Fruit fly (Drosophila melanogaster) whole organism, pupa: ENCODE measurements around the gene CG13599.

Experiments used
- CG10348 ChIP-seq: fragments of 200-800 bp; sonication (Bioruptor generic); IDR thresholded peaks from 2 replicates; pipeline ENCODE4 v1.3.6; 2022; ENCODE audit warnings: missing biosample characterization, missing genetic modification characterization
- CG12605 ChIP-seq: fragments of 200-800 bp; sonication (Bioruptor generic); IDR thresholded peaks from 2 replicates; pipeline ENCODE4 v1.3.6; 2022; ENCODE audit warnings: missing biosample characterization, missing genetic modification characterization
- CG13204 ChIP-seq: fragments of 200-800 bp; sonication (Bioruptor generic); optimal IDR thresholded peaks from 2 replicates; lab custom pipeline; 2018; ENCODE audit warnings: missing biosample characterization, mild to moderate bottlenecking, missing genetic modification characterization, moderate library complexity
- CG14655 ChIP-seq: fragments of 200-800 bp; sonication (Bioruptor generic); optimal IDR thresholded peaks from 3 replicates; lab custom pipeline; 2017; ENCODE audit warnings: mild to moderate bottlenecking, missing biosample characterization, missing genetic modification reagents, missing genetic modification characterization
- CG15710 ChIP-seq: fragments of 200-800 bp; sonication (Bioruptor generic); optimal IDR thresholded peaks from 2 replicates; lab custom pipeline; 2018; ENCODE audit warnings: missing biosample characterization, mild to moderate bottlenecking, missing genetic modification characterization, moderate library complexity
- CG17806 ChIP-seq: fragments of 200-800 bp; sonication (Bioruptor generic); optimal IDR thresholded peaks from 2 replicates; lab custom pipeline; 2018; ENCODE audit warnings: missing biosample characterization, mild to moderate bottlenecking, missing genetic modification characterization, moderate library complexity
- CG32121 ChIP-seq: fragments of 200-800 bp; sonication (Bioruptor generic); IDR thresholded peaks from 2 replicates; pipeline ENCODE4 v1.3.6; 2022; ENCODE audit warnings: missing biosample characterization, missing genetic modification characterization
- CG34367 ChIP-seq: fragments of 200-800 bp; sonication (Bioruptor generic); optimal IDR thresholded peaks from 2 replicates; lab custom pipeline; 2018; ENCODE audit warnings: missing biosample characterization, mild to moderate bottlenecking, missing genetic modification characterization
- CG4496 ChIP-seq: fragments of 200-800 bp; sonication (Bioruptor generic); IDR thresholded peaks from 3 replicates; pipeline ENCODE4 v1.3.6; 2022; ENCODE audit warnings: missing biosample characterization, missing genetic modification characterization
- CG8159 ChIP-seq: fragments of 200-800 bp; sonication (Bioruptor generic); optimal IDR thresholded peaks from 3 replicates; lab custom pipeline; 2018; ENCODE audit warnings: missing biosample characterization, mild to moderate bottlenecking, missing genetic modification characterization, moderate library complexity
- CG8301 ChIP-seq: fragments of 200-800 bp; sonication (Bioruptor generic); optimal IDR thresholded peaks from 2 replicates; lab custom pipeline; 2018; ENCODE audit warnings: missing biosample characterization, mild to moderate bottlenecking, missing genetic modification characterization
- CG9948 ChIP-seq: fragments of 200-800 bp; sonication (Bioruptor generic); optimal IDR thresholded peaks from 2 replicates; lab custom pipeline; 2018; ENCODE audit warnings: missing biosample characterization, mild to moderate bottlenecking, missing genetic modification characterization, moderate library complexity
- D1 ChIP-seq: fragments of 200-800 bp; sonication (Bioruptor generic); optimal IDR thresholded peaks from 2 replicates; lab custom pipeline; 2018; ENCODE audit warnings: missing biosample characterization, mild to moderate bottlenecking, missing genetic modification characterization, moderate library complexity
- EcR ChIP-seq: fragments of 200-800 bp; sonication (Bioruptor generic); optimal IDR thresholded peaks from 3 replicates; lab custom pipeline; 2019; ENCODE audit warnings: missing biosample characterization, missing genetic modification characterization, mild to moderate bottlenecking, moderate library complexity, missing genetic modification reagents
- Ets98B ChIP-seq: fragments of 200-800 bp; sonication (Bioruptor generic); IDR thresholded peaks from 2 replicates; pipeline ENCODE4 v1.3.6; 2022; ENCODE audit warnings: missing biosample characterization, missing genetic modification characterization
- Pif1A ChIP-seq: fragments of 200-800 bp; sonication (Bioruptor generic); optimal IDR thresholded peaks from 3 replicates; lab custom pipeline; 2016; ENCODE audit warnings: missing biosample characterization, missing genetic modification characterization
- Pif1B ChIP-seq: fragments of 200-800 bp; sonication (Bioruptor generic); optimal IDR thresholded peaks from 3 replicates; lab custom pipeline; 2016; ENCODE audit warnings: missing biosample characterization, missing genetic modification characterization
- Snoo ChIP-seq: fragments of 200-800 bp; sonication (Bioruptor generic); optimal IDR thresholded peaks from 3 replicates; lab custom pipeline; 2017; ENCODE audit warnings: missing biosample characterization, mild to moderate bottlenecking, missing genetic modification characterization, inconsistent platforms
- fd96Ca ChIP-seq: fragments of 200-800 bp; sonication (Bioruptor generic); IDR thresholded peaks from 3 replicates; pipeline ENCODE4 v1.3.6; 2022; ENCODE audit warnings: missing biosample characterization, missing genetic modification characterization
- gl ChIP-seq: fragments of 200-800 bp; sonication (Bioruptor generic); optimal IDR thresholded peaks from 2 replicates; lab custom pipeline; 2018; ENCODE audit warnings: missing biosample characterization, mild to moderate bottlenecking, missing genetic modification characterization
- rn ChIP-seq: fragments of 200-800 bp; sonication (Bioruptor generic); IDR thresholded peaks from 2 replicates; pipeline ENCODE4 v1.3.6; 2022; ENCODE audit warnings: missing biosample characterization, missing genetic modification characterization

CG13599 gene

DNA sequence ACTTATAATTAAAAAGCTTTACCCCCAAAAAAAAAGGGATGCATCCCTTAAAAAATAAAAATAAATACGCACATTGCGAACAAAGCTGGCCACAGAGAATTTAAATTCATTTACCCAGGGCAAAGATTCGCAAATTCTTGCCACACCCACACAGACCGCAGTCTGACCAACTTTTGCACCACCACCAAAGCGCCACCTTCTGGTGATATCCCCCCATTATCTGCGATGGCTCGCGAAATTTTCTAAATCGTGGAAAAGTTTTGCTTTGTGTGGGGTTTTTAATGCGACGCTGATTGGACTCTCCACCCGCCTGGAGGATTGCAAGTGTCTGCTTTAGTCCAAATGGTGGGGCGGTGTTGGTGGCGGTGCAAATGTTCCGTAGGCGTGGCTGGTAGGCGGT, 31.3 kb upstream of the CG13599 start:
- TF ChIP-seq CG32121: no peak
- no peak for TF ChIP-seq CG34367
- TF ChIP-seq CG12605: no peak
- no peak for TF ChIP-seq EcR (GFP tag; lab: Kevin White, UChicago)
- no peak for TF ChIP-seq Ets98B (GFP tag; lab: Robert Waterston, UW)
- TF ChIP-seq D1 (tag; lab: Kevin White, UChicago): no peak
- TF ChIP-seq CG8301: no peak
- TF ChIP-seq CG17806 (tag; lab: Kevin White, UChicago): no peak

DNA sequence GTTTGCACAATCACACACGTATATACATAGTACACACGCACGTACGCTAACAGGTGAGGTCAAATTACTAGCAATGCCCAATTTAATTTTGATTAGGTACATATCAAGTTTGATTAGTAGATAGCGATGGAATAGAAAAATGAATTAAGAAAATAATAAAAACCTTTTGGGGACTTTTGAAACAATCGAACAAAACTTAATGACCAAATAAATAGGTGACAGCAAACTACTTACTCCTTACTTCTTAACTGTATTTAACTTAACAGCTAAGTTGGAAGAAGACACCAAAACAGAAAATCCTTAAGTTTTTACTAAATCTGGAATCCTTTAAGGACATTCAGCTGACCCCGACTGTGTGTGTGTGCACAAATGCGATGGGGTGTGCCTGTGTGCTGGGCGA, 29.4 kb upstream of the CG13599 start:
- TF ChIP-seq CG12605 (no peak), CG15710 (tag; lab: Kevin White, UChicago) (peak; percentile 23), Ets98B (GFP tag; lab: Robert Waterston, UW) (no peak), CG34367 (peak; percentile 23), CG17806 (tag; lab: Kevin White, UChicago) (peak; percentile 21), gl (tag; lab: Kevin White, UChicago) (no peak), CG32121 (no peak), CG8159 (tag; lab: Kevin White, UChicago) (peak; percentile 65), CG8301 (no peak), CG13204 (no peak), EcR (GFP tag; lab: Kevin White, UChicago) (no peak), Pif1B (GFP tag; lab: Kevin White, UChicago) (no peak), Pif1A (GFP tag; lab: Kevin White, UChicago) (no peak), fd96Ca (GFP tag; lab: Robert Waterston, UW) (no peak), CG9948 (tag; lab: Kevin White, UChicago) (peak; percentile 47), Snoo (tag; lab: Kevin White, UChicago) (no peak)

dm6 chr3R:23902557-23902956, 28.9 kb upstream of the CG13599 start:
- no peak for TF ChIP-seq Pif1A (GFP tag; lab: Kevin White, UChicago)
- TF ChIP-seq CG15710 (tag; lab: Kevin White, UChicago): no peak
- TF ChIP-seq CG32121: 0 out of 2 replicates have a peak, but pooled peaks have one; percentile 12
- no peak for TF ChIP-seq CG17806 (tag; lab: Kevin White, UChicago)
- no peak for TF ChIP-seq gl (tag; lab: Kevin White, UChicago)
- TF ChIP-seq Ets98B (GFP tag; lab: Robert Waterston, UW): 0 out of 2 replicates have a peak, but pooled peaks have one; percentile 9

dm6 chr3R:23903425-23903824, 28.0 kb upstream of the CG13599 start:
- TF ChIP-seq CG10348 (GFP tag; lab: Robert Waterston, UW): no peak
- TF ChIP-seq CG8159 (tag; lab: Kevin White, UChicago): peak; percentile 70

dm6 chr3R:23909347-23909862, 22.0 kb upstream of the CG13599 start:
- TF ChIP-seq gl (tag; lab: Kevin White, UChicago) (peak; percentile 32), CG14655 (no peak), Snoo (tag; lab: Kevin White, UChicago) (peak; percentile 76), fd96Ca (GFP tag; lab: Robert Waterston, UW) (no peak), CG13204 (peak; percentile 68), CG17806 (tag; lab: Kevin White, UChicago) (peak; percentile 74), CG15710 (tag; lab: Kevin White, UChicago) (peak; percentile 86), CG34367 (peak; percentile 67), EcR (GFP tag; lab: Kevin White, UChicago) (peak; percentile 78), CG32121 (no peak), CG9948 (tag; lab: Kevin White, UChicago) (peak; percentile 69), CG8159 (tag; lab: Kevin White, UChicago) (peak; percentile 86), Pif1A (GFP tag; lab: Kevin White, UChicago) (peak; percentile 82), Pif1B (GFP tag; lab: Kevin White, UChicago) (peak; percentile 63)

DNA sequence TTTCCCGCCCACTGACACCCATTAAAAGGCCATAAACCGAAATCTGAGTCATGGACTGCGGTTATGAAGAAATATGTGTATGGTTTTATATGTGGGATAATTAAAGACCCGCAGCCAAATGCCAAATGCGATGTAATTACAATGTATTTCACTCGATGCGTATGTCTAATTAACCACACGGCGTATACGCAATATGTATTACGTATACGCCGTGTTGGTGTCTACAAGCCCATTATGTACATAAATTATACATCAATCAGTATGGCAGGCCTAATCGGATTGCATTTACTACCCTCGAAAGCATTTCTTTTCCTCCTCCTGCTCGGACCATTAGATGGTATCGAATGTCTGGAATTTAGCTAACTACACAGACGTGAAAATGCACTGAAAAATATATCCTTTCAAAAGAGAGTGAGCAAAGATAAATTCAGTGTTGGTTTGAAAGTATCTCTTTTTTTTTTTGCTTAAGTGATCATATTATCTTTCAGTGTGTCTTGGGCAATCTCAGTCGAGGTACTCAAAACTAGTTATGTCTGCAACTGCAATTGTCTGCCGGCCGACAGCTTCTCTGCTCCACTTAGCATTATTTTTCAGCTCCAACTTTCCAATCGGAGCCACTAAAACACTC, 21.1 kb upstream of the CG13599 start:
- TF ChIP-seq CG4496 (GFP tag; lab: Robert Waterston, UW): peak; percentile 51; the same call in 2 of the 3 replicates
- TF ChIP-seq EcR (GFP tag; lab: Kevin White, UChicago): no peak
- no peak for TF ChIP-seq CG13204
- TF ChIP-seq CG34367: no peak
- peak; percentile 11 for TF ChIP-seq Pif1A (GFP tag; lab: Kevin White, UChicago)
- no peak for TF ChIP-seq CG10348 (GFP tag; lab: Robert Waterston, UW)
- TF ChIP-seq CG32121: no peak
- TF ChIP-seq CG8159 (tag; lab: Kevin White, UChicago): no peak
- TF ChIP-seq CG17806 (tag; lab: Kevin White, UChicago): no peak
- TF ChIP-seq CG14655: peak; percentile 27
- TF ChIP-seq CG8301: peak; percentile 11
- TF ChIP-seq Snoo (tag; lab: Kevin White, UChicago): no peak
- no peak for TF ChIP-seq gl (tag; lab: Kevin White, UChicago)
- TF ChIP-seq Ets98B (GFP tag; lab: Robert Waterston, UW): peak; percentile 58
- no peak for TF ChIP-seq rn (GFP tag; lab: Robert Waterston, UW)
- no peak for TF ChIP-seq D1 (tag; lab: Kevin White, UChicago)
- no peak for TF ChIP-seq CG9948 (tag; lab: Kevin White, UChicago)
- TF ChIP-seq CG15710 (tag; lab: Kevin White, UChicago): no peak
- no peak for TF ChIP-seq fd96Ca (GFP tag; lab: Robert Waterston, UW)
- no peak for TF ChIP-seq CG12605
- no peak for TF ChIP-seq Pif1B (GFP tag; lab: Kevin White, UChicago)
- TF ChIP-seq, all 21 proteins: peak for 5
